Fruit fly (Drosophila melanogaster): ENCODE measurements around the gene CG15824.

The CG15824 gene

dm6 chr2L:866950-867744, 17.8 kb downstream of the CG15824 start (continued):
- TF ChIP-seq jigr1 (GFP tag; IDR thresholded peaks at IDR 0.05) (peak; percentile 88; the same call in 2 of the 3 replicates), Gug (GFP tag; IDR thresholded peaks at IDR 0.05) (peak; percentile 91), jing (GFP tag; optimal IDR thresholded peaks at IDR 0.05) (peak; percentile 86), CG10147 (GFP tag; optimal IDR thresholded peaks at IDR 0.05) (peak; percentile 90), CG12155 (GFP tag; optimal IDR thresholded peaks at IDR 0.05) (peak; percentile 89), Sry-δ (GFP tag; optimal IDR thresholded peaks at IDR 0.05) (peak; percentile 37), CG10267 (tag; optimal IDR thresholded peaks at IDR 0.05) (peak; percentile 82), Ptx1 (GFP tag; IDR thresholded peaks at IDR 0.05) (peak; percentile 96), cg (GFP tag; optimal IDR thresholded peaks at IDR 0.05) (peak; percentile 90), CG34422 (GFP tag; IDR thresholded peaks at IDR 0.05) (peak; percentile 95), Ravus (GFP tag; IDR thresholded peaks at IDR 0.05) (peak; percentile 89), h (optimal IDR thresholded peaks at IDR 0.05) (no peak), Bgb (GFP tag; IDR thresholded peaks at IDR 0.05; ENCODE audit: partially characterized antibody) (peak; percentile 35; the same call in 1 of the 2 replicates), CG9609 (GFP tag; optimal IDR thresholded peaks at IDR 0.05) (peak; percentile 78), Xbp1 (GFP tag; optimal IDR thresholded peaks at IDR 0.05) (peak; percentile 94), unpg (GFP tag; optimal IDR thresholded peaks at IDR 0.05) (peak; percentile 94), slbo (GFP tag; IDR thresholded peaks at IDR 0.05) (peak; percentile 97), gt (GFP tag; IDR thresholded peaks at IDR 0.05) (peak; percentile 68; the same call in 1 of the 2 replicates), fd96Cb (tag; optimal IDR thresholded peaks at IDR 0.05) (peak; percentile 92), z (GFP tag; IDR thresholded peaks at IDR 0.05) (no peak), lmd (GFP tag; IDR thresholded peaks at IDR 0.05) (peak; percentile 95), PHDP (tag; optimal IDR thresholded peaks at IDR 0.05) (peak; percentile 94), H15 (GFP tag; IDR thresholded peaks at IDR 0.05) (peak; percentile 95), CG15696 (tag; optimal IDR thresholded peaks at IDR 0.05) (peak; percentile 89), p53 (GFP tag; optimal IDR thresholded peaks at IDR 0.05) (peak; percentile 57), CG10654 (GFP tag; optimal IDR thresholded peaks at IDR 0.05) (peak; percentile 86), CG6254 (GFP tag; optimal IDR thresholded peaks at IDR 0.05) (peak; percentile 37), CG14965 (GFP tag; optimal IDR thresholded peaks at IDR 0.05; ENCODE audit: borderline replicate concordance) (no peak), rib (GFP tag; IDR thresholded peaks at IDR 0.05) (peak; percentile 95), ATbp (GFP tag; optimal IDR thresholded peaks at IDR 0.05) (peak; percentile 90), chn (GFP tag; optimal IDR thresholded peaks at IDR 0.05) (peak; percentile 85), ro (GFP tag; IDR thresholded peaks at IDR 0.05) (peak; percentile 72), sr (GFP tag; IDR thresholded peaks at IDR 0.05) (peak; percentile 78; the same call in 2 of the 3 replicates), dimm (GFP tag; IDR thresholded peaks at IDR 0.05) (peak; percentile 92), CG13296 (GFP tag; optimal IDR thresholded peaks at IDR 0.05) (peak; percentile 93), repo (GFP tag; optimal IDR thresholded peaks at IDR 0.05) (peak; percentile 82), CG4404 (GFP tag; IDR thresholded peaks at IDR 0.05) (peak; percentile 93), croc (GFP tag; conservative IDR thresholded peaks at IDR 0.05) (peak; percentile 85), trh (GFP tag; optimal IDR thresholded peaks at IDR 0.05) (peak; percentile 69), ac (GFP tag; optimal IDR thresholded peaks at IDR 0.05) (peak; percentile 68), Stat92E (GFP tag; optimal IDR thresholded peaks at IDR 0.05) (peak in 1 of 3 experiments; percentile 66), Side (GFP tag; optimal IDR thresholded peaks at IDR 0.05) (peak; percentile 92), MESR4 (GFP tag; optimal IDR thresholded peaks at IDR 0.05) (peak; percentile 24), CG31388 (GFP tag; optimal IDR thresholded peaks at IDR 0.05) (peak; percentile 75), lov (optimal IDR thresholded peaks at IDR 0.05) (no peak), lov (GFP tag; IDR thresholded peaks at IDR 0.05) (peak; percentile 95), Neu2 (GFP tag; optimal IDR thresholded peaks at IDR 0.05; ENCODE audit: borderline replicate concordance) (peak; percentile 14), CG8765 (GFP tag; IDR thresholded peaks at IDR 0.05) (peak; percentile 91), CG17568 (GFP tag; optimal IDR thresholded peaks at IDR 0.05) (peak; percentile 88), fd3F (GFP tag; optimal IDR thresholded peaks at IDR 0.05) (peak; percentile 91)
